Worm (Caenorhabditis elegans): Measurements from ENCODE around the gene ZC412.10.

The ZC412.10 gene

ce11 chrV:14848510-14849206, 28.0 kb downstream of the ZC412.10 start (continued):
- TF ChIP-seq F10B5.3 (tag; optimal IDR thresholded peaks at IDR 0.05) (no peak), F26F4.8 (GFP tag; conservative IDR thresholded peaks at IDR 0.05) (no peak), mxl-2 (GFP tag; conservative IDR thresholded peaks at IDR 0.05) (0 out of 2 replicates have a peak, but pooled peaks have one; percentile 43), pha-4 (GFP tag; IDR thresholded peaks at IDR 0.05) (0 out of 2 replicates have a peak, but pooled peaks have one; percentile 8), pha-4 (tag; optimal IDR thresholded peaks at IDR 0.05) (peak; percentile 53), ztf-11 (tag; optimal IDR thresholded peaks at IDR 0.05) (no peak), aha-1 (tag) (peak; percentile 75), vab-7 (GFP tag; IDR thresholded peaks at IDR 0.05) (no peak), R02D3.7 (tag; optimal IDR thresholded peaks at IDR 0.05) (no peak), mep-1 (tag; optimal IDR thresholded peaks at IDR 0.05) (peak; percentile 75), nhr-10 (tag; optimal IDR thresholded peaks at IDR 0.05) (no peak), nhr-77 (tag; optimal IDR thresholded peaks at IDR 0.05) (peak; percentile 53), cey-2 (tag; optimal IDR thresholded peaks at IDR 0.05; ENCODE audit: borderline replicate concordance, insufficient read depth) (peak; percentile 85), lin-1 (GFP tag; IDR thresholded peaks at IDR 0.05) (peak; percentile 67; the same call in 1 of the 2 replicates), saeg-2 (GFP tag; IDR thresholded peaks at IDR 0.05) (no peak), T26A8.4 (GFP tag; IDR thresholded peaks at IDR 0.05) (peak; percentile 53), nhr-28 (tag; optimal IDR thresholded peaks at IDR 0.05) (peak; percentile 75), T20F7.1 (GFP tag; optimal IDR thresholded peaks at IDR 0.05) (peak; percentile 69), nhr-48 (tag; optimal IDR thresholded peaks at IDR 0.05) (peak; percentile 67), jun-1 (tag; optimal IDR thresholded peaks at IDR 0.05) (no peak), daf-16 (GFP tag; optimal IDR thresholded peaks at IDR 0.05) (peak in 1 of 2 experiments; percentile 52), daf-16 (tag; optimal IDR thresholded peaks at IDR 0.05) (peak; percentile 93), dmd-6 (GFP tag; IDR thresholded peaks at IDR 0.05) (peak; percentile 84), nhr-42 (GFP tag; IDR thresholded peaks at IDR 0.05) (no peak), hmg-1.1 (GFP tag; IDR thresholded peaks at IDR 0.05) (no peak), ceh-32 (tag; optimal IDR thresholded peaks at IDR 0.05; ENCODE audit: poor library complexity) (no peak), ces-1 (GFP tag; optimal IDR thresholded peaks at IDR 0.05) (no peak), lir-3 (tag; optimal IDR thresholded peaks at IDR 0.05) (no peak), php-3 (GFP tag; IDR thresholded peaks at IDR 0.05) (peak; percentile 90), ama-1 (optimal IDR thresholded peaks at IDR 0.05) (no peak), lin-13 (GFP tag; optimal IDR thresholded peaks at IDR 0.05) (peak; percentile 75), nhr-111 (GFP tag; optimal IDR thresholded peaks at IDR 0.05) (no peak)

- TF ChIP-seq sdz-12 (GFP tag; optimal IDR thresholded peaks at IDR 0.05) (peak; percentile 55), zfp-3 (GFP tag; conservative IDR thresholded peaks at IDR 0.05) (peak; percentile 55; the same call in 1 of the 2 replicates), hif-1 (tag; optimal IDR thresholded peaks at IDR 0.05) (peak in 1 of 2 experiments; percentile 21), mdt-29 (GFP tag; IDR thresholded peaks at IDR 0.05) (no peak), ZK546.5 (tag; optimal IDR thresholded peaks at IDR 0.05) (no peak), Y48G9A.11 (GFP tag; IDR thresholded peaks at IDR 0.05) (no peak), nhr-48 (tag; optimal IDR thresholded peaks at IDR 0.05) (no peak), lsy-2 (tag; optimal IDR thresholded peaks at IDR 0.05) (peak in 1 of 2 experiments; percentile 8), lin-29 (GFP tag; IDR thresholded peaks at IDR 0.05) (no peak), php-3 (GFP tag; IDR thresholded peaks at IDR 0.05) (0 out of 2 replicates have a peak, but pooled peaks have one; percentile 6), mdl-1 (tag; optimal IDR thresholded peaks at IDR 0.05) (peak in 1 of 2 experiments; percentile 44), daf-16 (GFP tag; optimal IDR thresholded peaks at IDR 0.05) (peak in 1 of 2 experiments; percentile 45), daf-16 (tag; optimal IDR thresholded peaks at IDR 0.05) (peak; percentile 2), nhr-11 (tag; optimal IDR thresholded peaks at IDR 0.05) (peak; percentile 52), vab-7 (GFP tag; IDR thresholded peaks at IDR 0.05) (peak; percentile 27; the same call in 1 of the 2 replicates), hlh-11 (tag; optimal IDR thresholded peaks at IDR 0.05) (peak; percentile 75), set-16 (GFP tag; IDR thresholded peaks at IDR 0.05) (peak; percentile 21; the same call in 1 of the 2 replicates), ces-1 (GFP tag; optimal IDR thresholded peaks at IDR 0.05) (no peak), hlh-30 (tag; optimal IDR thresholded peaks at IDR 0.05; ENCODE audit: insufficient read depth) (peak; percentile 90), ceh-20 (GFP tag; IDR thresholded peaks at IDR 0.05) (0 out of 2 replicates have a peak, but pooled peaks have one; percentile 25), hmg-1.1 (GFP tag; IDR thresholded peaks at IDR 0.05) (0 out of 2 replicates have a peak, but pooled peaks have one; percentile 35), tra-1 (GFP tag; IDR thresholded peaks at IDR 0.05) (peak; percentile 56; the same call in 1 of the 2 replicates)
Measured at ce11 chrV:14847291-14847915, 29.2 kb downstream of the ZC412.10 start, which contains the start of gene ret-1. TSS of gene ret-1 (minus strand) at chrV:14847413.
